Worm (Caenorhabditis elegans) whole organism, midembryonic: Measurements from ENCODE around the gene R02D5.7.

Source experiments
- cog-1 ChIP-seq: sonication (generic microtip); optimal IDR thresholded peaks from 2 replicates; lab custom pipeline; 2016; ENCODE audit warnings: missing genetic modification characterization, missing compliant biosample characterization
- flt-1 ChIP-seq: fragments of 200-800 bp; sonication (Bioruptor generic); IDR thresholded peaks from 2 replicates; pipeline ENCODE4 v1.3.6; 2022; ENCODE audit warnings: missing genetic modification characterization, missing compliant biosample characterization
- klf-2 ChIP-seq: fragments of 200-800 bp; sonication (Bioruptor generic); conservative IDR thresholded peaks from 2 replicates; pipeline ENCODE4 v1.3.6; 2022; ENCODE audit warnings: missing genetic modification reagents, missing genetic modification characterization, missing compliant biosample characterization
- med-1 ChIP-seq: sonication (generic microtip); optimal IDR thresholded peaks from 2 replicates; lab custom pipeline; 2017; ENCODE audit warnings: missing genetic modification characterization, mild to moderate bottlenecking, missing compliant biosample characterization, antibody characterized with exemption, missing genetic modification reagents; ENCODE audit not compliant: insufficient read depth
- tab-1 ChIP-seq: fragments of 200-800 bp; sonication (Bioruptor generic); IDR thresholded peaks from 2 replicates; pipeline ENCODE4 v1.3.6; 2022; ENCODE audit warnings: missing genetic modification characterization, missing compliant biosample characterization
- ztf-23 ChIP-seq: fragments of 200-800 bp; sonication (Bioruptor generic); IDR thresholded peaks from 2 replicates; pipeline ENCODE4 v1.3.6; 2022; ENCODE audit warnings: missing genetic modification reagents, missing genetic modification characterization, missing compliant biosample characterization
- ztf-29 ChIP-seq: fragments of 200-800 bp; sonication (Bioruptor generic); IDR thresholded peaks from 2 replicates; pipeline ENCODE4 v1.3.6; 2022; ENCODE audit warnings: missing genetic modification reagents, missing genetic modification characterization, missing compliant biosample characterization

- no peak for TF ChIP-seq tab-1 (GFP tag; lab: Robert Waterston, UW)
- TF ChIP-seq flt-1, result no peak
- no peak for TF ChIP-seq med-1 (GFP tag; lab: Kevin White, UChicago)
- TF ChIP-seq ztf-29 (GFP tag; lab: Robert Waterston, UW), result peak; percentile 13; the same call in 1 of the 2 replicates
- TF ChIP-seq ztf-23, result no peak
- no peak for TF ChIP-seq klf-2 (GFP tag; lab: Robert Waterston, UW)
- no peak for TF ChIP-seq cog-1 (tag; lab: Kevin White, UChicago)
Measured at ce11 chrV:14506713-14507675, 25.7 kb upstream of the R02D5.7 start.
